Fruit fly (Drosophila melanogaster) whole organism, adult: ENCODE results near the gene ClC-a.

Source experiments
- CG11617 ChIP-seq: fragments of 200-800 bp; sonication (Bioruptor generic); optimal IDR thresholded peaks from 2 replicates; lab custom pipeline; 2017; ENCODE audit warnings: mild to moderate bottlenecking, missing biosample characterization, missing genetic modification reagents, missing genetic modification characterization
- CG12768 ChIP-seq: fragments of 200-800 bp; sonication (Bioruptor generic); optimal IDR thresholded peaks from 2 replicates; lab custom pipeline; 2017; ENCODE audit warnings: missing biosample characterization, missing genetic modification characterization, mild to moderate bottlenecking, moderate library complexity, missing genetic modification reagents
- CG14711 ChIP-seq: fragments of 200-800 bp; sonication (Bioruptor generic); optimal IDR thresholded peaks from 2 replicates; lab custom pipeline; 2018; ENCODE audit warnings: missing biosample characterization, mild to moderate bottlenecking, missing genetic modification characterization, moderate library complexity
- CG1620 ChIP-seq: fragments of 200-800 bp; sonication (Bioruptor generic); optimal IDR thresholded peaks from 2 replicates; lab custom pipeline; 2016; ENCODE audit warnings: missing biosample characterization, missing genetic modification characterization
- CG33017 ChIP-seq: fragments of 200-800 bp; sonication (Bioruptor generic); optimal IDR thresholded peaks from 2 replicates; lab custom pipeline; 2018; ENCODE audit warnings: missing biosample characterization, mild to moderate bottlenecking, missing genetic modification characterization, moderate library complexity
- CG5204 ChIP-seq: fragments of 200-800 bp; sonication (Bioruptor generic); optimal IDR thresholded peaks from 2 replicates; lab custom pipeline; 2016; ENCODE audit warnings: missing biosample characterization, missing genetic modification characterization
- CG7045 ChIP-seq: fragments of 200-800 bp; sonication (Bioruptor generic); optimal IDR thresholded peaks from 2 replicates; lab custom pipeline; 2017; ENCODE audit warnings: missing biosample characterization, mild to moderate bottlenecking, missing genetic modification characterization
- CG7101 ChIP-seq: fragments of 200-800 bp; sonication (Bioruptor generic); optimal IDR thresholded peaks from 2 replicates; lab custom pipeline; 2018; ENCODE audit warnings: missing biosample characterization, mild to moderate bottlenecking, missing genetic modification characterization, moderate library complexity
- Clk ChIP-seq: fragments of 200-800 bp; sonication (Bioruptor generic); optimal IDR thresholded peaks from 2 replicates; lab custom pipeline; 2017; ENCODE audit warnings: missing biosample characterization, missing genetic modification characterization
- Crg-1 ChIP-seq: fragments of 200-800 bp; sonication (Bioruptor generic); optimal IDR thresholded peaks from 2 replicates; lab custom pipeline; 2016; ENCODE audit warnings: missing biosample characterization, missing genetic modification characterization
- Hr96 ChIP-seq: fragments of 200-800 bp; sonication (Bioruptor generic); optimal IDR thresholded peaks from 2 replicates; lab custom pipeline; 2016; ENCODE audit warnings: missing biosample characterization, missing genetic modification characterization
- Mnt ChIP-seq: fragments of 200-800 bp; sonication (Bioruptor generic); optimal IDR thresholded peaks from 2 replicates; lab custom pipeline; 2016; ENCODE audit warnings: missing biosample characterization, mild to moderate bottlenecking, missing genetic modification characterization
- bab1 ChIP-seq: fragments of 200-800 bp; sonication (Bioruptor generic); optimal IDR thresholded peaks from 3 replicates; lab custom pipeline; 2019; ENCODE audit warnings: missing biosample characterization, mild to moderate bottlenecking, missing genetic modification characterization, moderate library complexity
- cic ChIP-seq: fragments of 200-800 bp; sonication (Bioruptor generic); optimal IDR thresholded peaks from 2 replicates; lab custom pipeline; 2017; ENCODE audit warnings: missing biosample characterization, mild to moderate bottlenecking, missing genetic modification characterization, moderate library complexity
- cnc ChIP-seq, 2 experiments: fragments of >200 bp; optimal IDR thresholded peaks; 2 replicates each; lab custom pipeline; 2017
- kay ChIP-seq: fragments of 200-800 bp; sonication (Bioruptor generic); peaks from one replicate; lab custom pipeline; 2016; ENCODE audit warnings: missing biosample characterization, missing genetic modification characterization, borderline replicate concordance
- ovo ChIP-seq: fragments of 200-800 bp; sonication (Bioruptor generic); optimal IDR thresholded peaks from 2 replicates; lab custom pipeline; 2016; ENCODE audit warnings: missing biosample characterization, missing genetic modification characterization
- pad ChIP-seq: fragments of 200-800 bp; sonication (Bioruptor generic); optimal IDR thresholded peaks from 3 replicates; lab custom pipeline; 2017; ENCODE audit warnings: missing biosample characterization, missing genetic modification characterization, mild to moderate bottlenecking, moderate library complexity, missing genetic modification reagents
- tj ChIP-seq: fragments of 200-800 bp; sonication (Bioruptor generic); optimal IDR thresholded peaks from 3 replicates; lab custom pipeline; 2017; ENCODE audit warnings: missing biosample characterization, mild to moderate bottlenecking, missing genetic modification characterization, moderate library complexity
- toe ChIP-seq: fragments of 200-800 bp; sonication (Bioruptor generic); optimal IDR thresholded peaks from 2 replicates; lab custom pipeline; 2016; ENCODE audit warnings: missing biosample characterization, missing genetic modification characterization

The ClC-a gene

dm6 chr3R:11778012-11778865, 34.8 kb downstream of the ClC-a start:
- TF ChIP-seq CG5204 (GFP tag; lab: Kevin White, UChicago) (peak; percentile 85), tj (peak; percentile 76), Crg-1 (peak; percentile 63), kay (peak; percentile 75), CG7045 (GFP tag; lab: Kevin White, UChicago) (peak; percentile 79), bab1 (GFP tag; lab: Kevin White, UChicago) (peak; percentile 39), ovo (GFP tag; lab: Kevin White, UChicago) (peak; percentile 70), CG33017 (tag; lab: Kevin White, UChicago) (peak; percentile 15), CG1620 (GFP tag; lab: Kevin White, UChicago) (peak; percentile 72), cnc (optimal IDR thresholded peaks at IDR 0.05; lab: Kevin White, UChicago) (no peak), Hr96 (peak; percentile 79), CG7101 (tag; lab: Kevin White, UChicago) (peak; percentile 62), Mnt (GFP tag; lab: Kevin White, UChicago) (peak; percentile 89), CG12768 (peak; percentile 74), CG14711 (tag; lab: Kevin White, UChicago) (peak; percentile 14), Clk (GFP tag; lab: Kevin White, UChicago) (peak; percentile 8), cic (peak; percentile 76), toe (GFP tag; lab: Kevin White, UChicago) (peak; percentile 68), CG11617 (GFP tag; lab: Kevin White, UChicago) (peak; percentile 98), pad (peak; percentile 69)

dm6 chr3R:11777058-11777457, 35.9 kb downstream of the ClC-a start:
- TF ChIP-seq CG11617 (GFP tag; lab: Kevin White, UChicago) = no peak
- no peak for TF ChIP-seq cic
- TF ChIP-seq CG33017 (tag; lab: Kevin White, UChicago) = no peak
- TF ChIP-seq CG14711 (tag; lab: Kevin White, UChicago) = no peak
- no peak for TF ChIP-seq CG7101 (tag; lab: Kevin White, UChicago)
- TF ChIP-seq Mnt (GFP tag; lab: Kevin White, UChicago) = peak; percentile 66
- no peak for TF ChIP-seq bab1 (GFP tag; lab: Kevin White, UChicago)
- TF ChIP-seq CG7045 (GFP tag; lab: Kevin White, UChicago) = peak; percentile 11
- no peak for TF ChIP-seq toe (GFP tag; lab: Kevin White, UChicago)
- no peak for TF ChIP-seq Hr96
- no peak for TF ChIP-seq pad
- no peak for TF ChIP-seq Clk (GFP tag; lab: Kevin White, UChicago)
- no peak for TF ChIP-seq CG5204 (GFP tag; lab: Kevin White, UChicago)
- TF ChIP-seq ovo (GFP tag; lab: Kevin White, UChicago) = no peak
- peak; percentile 0 for TF ChIP-seq tj
- no peak for TF ChIP-seq CG12768
- no peak for TF ChIP-seq CG1620 (GFP tag; lab: Kevin White, UChicago)
- no peak for TF ChIP-seq kay
- no peak for TF ChIP-seq cnc (optimal IDR thresholded peaks at IDR 0.05; lab: Kevin White, UChicago)
- no peak for TF ChIP-seq Crg-1

- TF ChIP-seq kay = peak; percentile 14
- TF ChIP-seq Crg-1 = no peak
- TF ChIP-seq CG14711 (tag; lab: Kevin White, UChicago) = no peak
Measured at dm6 chr3R:11776068-11776767, 36.8 kb downstream of the ClC-a start.

- TF ChIP-seq CG33017 (tag; lab: Kevin White, UChicago) (no peak), tj (no peak), pad (no peak), CG7101 (tag; lab: Kevin White, UChicago) (no peak), kay (no peak), Clk (GFP tag; lab: Kevin White, UChicago) (no peak), CG1620 (GFP tag; lab: Kevin White, UChicago) (no peak), Hr96 (no peak), bab1 (GFP tag; lab: Kevin White, UChicago) (no peak), CG12768 (no peak), CG11617 (GFP tag; lab: Kevin White, UChicago) (no peak)
Measured at dm6 chr3R:11775207-11775606, 37.8 kb downstream of the ClC-a start.

dm6 chr3R:11773999-11774397, 39.0 kb downstream of the ClC-a start:
- no peak for TF ChIP-seq Crg-1
- TF ChIP-seq CG11617 (GFP tag; lab: Kevin White, UChicago) = peak; percentile 63
- peak; percentile 39 for TF ChIP-seq pad
- no peak for TF ChIP-seq kay
- no peak for TF ChIP-seq CG1620 (GFP tag; lab: Kevin White, UChicago)
- TF ChIP-seq CG14711 (tag; lab: Kevin White, UChicago) = peak; percentile 57
- no peak for TF ChIP-seq tj
- no peak for TF ChIP-seq cnc (optimal IDR thresholded peaks at IDR 0.05; lab: Kevin White, UChicago)
- peak; percentile 84 for TF ChIP-seq CG33017 (tag; lab: Kevin White, UChicago)
- peak; percentile 58 for TF ChIP-seq CG12768
- TF ChIP-seq Mnt (GFP tag; lab: Kevin White, UChicago) = no peak
- TF ChIP-seq CG7045 (GFP tag; lab: Kevin White, UChicago) = peak; percentile 79
- TF ChIP-seq Clk (GFP tag; lab: Kevin White, UChicago) = peak; percentile 9
- no peak for TF ChIP-seq ovo (GFP tag; lab: Kevin White, UChicago)
- TF ChIP-seq Hr96 = no peak
- TF ChIP-seq CG5204 (GFP tag; lab: Kevin White, UChicago) = no peak
- no peak for TF ChIP-seq toe (GFP tag; lab: Kevin White, UChicago)
- TF ChIP-seq CG7101 (tag; lab: Kevin White, UChicago) = peak; percentile 63
- no peak for TF ChIP-seq cic
- no peak for TF ChIP-seq bab1 (GFP tag; lab: Kevin White, UChicago)
